Worm (Caenorhabditis elegans) whole organism, young adult: ENCODE data around the gene pas-6.

ENCODE experiments used
- B0261.1 ChIP-seq: sonication (generic microtip); optimal IDR thresholded peaks from 2 replicates; lab custom pipeline; 2016; ENCODE audit warnings: mild to moderate bottlenecking, missing genetic modification characterization, moderate library complexity, missing compliant biosample characterization
- B0336.3 ChIP-seq: fragments of 200-800 bp; sonication (Bioruptor generic); IDR thresholded peaks from 2 replicates; pipeline ENCODE4 v1.3.6; 2022; ENCODE audit warnings: missing genetic modification characterization, missing compliant biosample characterization
- C06A6.2 ChIP-seq: fragments of 200-800 bp; sonication (Bioruptor generic); conservative IDR thresholded peaks from 2 replicates; pipeline ENCODE4 v1.3.6; 2022; ENCODE audit warnings: missing genetic modification characterization, missing compliant biosample characterization
- C17E4.6 ChIP-seq: fragments of 200-800 bp; sonication (Bioruptor generic); IDR thresholded peaks from 2 replicates; pipeline ENCODE4 v1.3.6; 2022; ENCODE audit warnings: missing genetic modification reagents, missing genetic modification characterization, missing compliant biosample characterization
- F37B4.10 ChIP-seq: fragments of 200-800 bp; sonication (Bioruptor generic); IDR thresholded peaks from 2 replicates; pipeline ENCODE4 v1.3.6; 2022; ENCODE audit warnings: missing genetic modification characterization, missing compliant biosample characterization
- Y79H2A.3 ChIP-seq: fragments of 200-800 bp; sonication (Bioruptor generic); conservative IDR thresholded peaks from 2 replicates; pipeline ENCODE4 v1.3.6; 2022; ENCODE audit warnings: missing genetic modification reagents, missing genetic modification characterization, missing compliant biosample characterization
- ZK185.1 ChIP-seq: sonication (generic microtip); optimal IDR thresholded peaks from 2 replicates; lab custom pipeline; 2016; ENCODE audit warnings: mild to moderate bottlenecking, missing genetic modification characterization, missing compliant biosample characterization; ENCODE audit not compliant: poor library complexity, severe bottlenecking
- aptf-2 ChIP-seq: fragments of 200-800 bp; sonication (Bioruptor generic); conservative IDR thresholded peaks from 2 replicates; pipeline ENCODE4 v1.3.6; 2022; ENCODE audit warnings: missing genetic modification reagents, missing genetic modification characterization, missing compliant biosample characterization
- atf-7 ChIP-seq: sonication (generic microtip); optimal IDR thresholded peaks from 2 replicates; lab custom pipeline; 2017; ENCODE audit warnings: mild to moderate bottlenecking, missing genetic modification characterization, missing compliant biosample characterization
- athp-1 ChIP-seq: sonication (generic microtip); optimal IDR thresholded peaks from 2 replicates; lab custom pipeline; 2017; ENCODE audit warnings: mild to moderate bottlenecking, missing genetic modification characterization, missing compliant biosample characterization
- attf-6 ChIP-seq: fragments of 200-800 bp; sonication (Bioruptor generic); IDR thresholded peaks from 2 replicates; pipeline ENCODE4 v1.3.6; 2022; ENCODE audit warnings: missing genetic modification reagents, missing genetic modification characterization, missing compliant biosample characterization
- cebp-1 ChIP-seq, 2 experiments: fragments of 200-800 bp in 1 of 2; sonication (Bioruptor generic) in 1 of 2; sonication (generic microtip) in 1 of 2; IDR thresholded peaks in 1 of 2; optimal IDR thresholded peaks in 1 of 2; 2 replicates each; pipeline versions ENCODE4 v1.3.6 to Lab custom; 2017 to 2022; ENCODE audit warnings: missing compliant biosample characterization in 2 of 2, missing genetic modification characterization in 2 of 2, mild to moderate bottlenecking in 1 of 2, missing genetic modification reagents in 1 of 2, moderate library complexity in 1 of 2
- ceh-58 ChIP-seq: fragments of 200-800 bp; sonication (Bioruptor generic); IDR thresholded peaks from 2 replicates; pipeline ENCODE4 v1.3.6; 2022; ENCODE audit warnings: missing genetic modification characterization, missing compliant biosample characterization
- ceh-79 ChIP-seq: sonication (generic microtip); optimal IDR thresholded peaks from 2 replicates; lab custom pipeline; 2017; ENCODE audit warnings: mild to moderate bottlenecking, missing genetic modification characterization, missing compliant biosample characterization
- chd-7 ChIP-seq: sonication (generic microtip); optimal IDR thresholded peaks from 2 replicates; lab custom pipeline; 2016; ENCODE audit warnings: mild to moderate bottlenecking, missing genetic modification characterization, moderate library complexity, missing compliant biosample characterization
- dox-1 ChIP-seq: fragments of 200-800 bp; sonication (Bioruptor generic); IDR thresholded peaks from 2 replicates; pipeline ENCODE4 v1.3.6; 2022; ENCODE audit warnings: missing genetic modification reagents, missing genetic modification characterization, missing compliant biosample characterization
- efl-1 ChIP-seq: fragments of 150-350 bp; optimal IDR thresholded peaks from 2 replicates; lab custom pipeline; 2014; ENCODE audit warnings: missing biosample characterization, missing genetic modification reagents, missing genetic modification characterization
- gei-17 ChIP-seq: fragments of 200-800 bp; sonication (Bioruptor generic); optimal IDR thresholded peaks from 2 replicates; lab custom pipeline; 2018; ENCODE audit warnings: mild to moderate bottlenecking, missing genetic modification characterization, missing compliant biosample characterization
- him-1 ChIP-seq: sonication (generic microtip); optimal IDR thresholded peaks from 2 replicates; lab custom pipeline; 2016; ENCODE audit warnings: missing genotype, missing genetic modification reagents, missing genetic modification characterization, missing compliant biosample characterization
- hmg-1.2 ChIP-seq: fragments of 200-800 bp; sonication (Bioruptor generic); IDR thresholded peaks from 2 replicates; pipeline ENCODE4 v1.3.6; 2022; ENCODE audit warnings: missing genetic modification reagents, missing genetic modification characterization, missing compliant biosample characterization
- lin-26 ChIP-seq: fragments of 200-800 bp; sonication (Bioruptor generic); IDR thresholded peaks from 2 replicates; pipeline ENCODE4 v1.3.6; 2022; ENCODE audit warnings: missing genetic modification reagents, missing genetic modification characterization, missing compliant biosample characterization
- lin-35 ChIP-seq, 3 experiments: fragments of 150-350 bp in 2 of 3; sonication (generic microtip) in 1 of 3; optimal IDR thresholded peaks; 2 replicates each; lab custom pipeline; 2014 to 2018; ENCODE audit warnings: missing biosample characterization in 3 of 3, missing genetic modification characterization in 3 of 3, missing genetic modification reagents in 3 of 3
- lin-40 ChIP-seq: sonication (generic microtip); optimal IDR thresholded peaks from 2 replicates; lab custom pipeline; 2016; ENCODE audit warnings: missing genetic modification characterization, mild to moderate bottlenecking, missing compliant biosample characterization, missing genotype, missing genetic modification reagents
- lin-54 ChIP-seq: fragments of 200-800 bp; sonication (Bioruptor generic); optimal IDR thresholded peaks from 2 replicates; lab custom pipeline; 2018; ENCODE audit warnings: mild to moderate bottlenecking, missing genetic modification characterization, missing compliant biosample characterization
- lsl-1 ChIP-seq: fragments of 200-800 bp; sonication (Bioruptor generic); optimal IDR thresholded peaks from 2 replicates; lab custom pipeline; 2018; ENCODE audit warnings: mild to moderate bottlenecking, missing genetic modification characterization, moderate library complexity, missing compliant biosample characterization
- madf-3 ChIP-seq: fragments of 200-800 bp; sonication (Bioruptor generic); IDR thresholded peaks from 2 replicates; pipeline ENCODE4 v1.3.6; 2022; ENCODE audit warnings: missing genetic modification reagents, missing genetic modification characterization, missing compliant biosample characterization
- madf-6 ChIP-seq: fragments of 200-800 bp; sonication (Bioruptor generic); IDR thresholded peaks from 2 replicates; pipeline ENCODE4 v1.3.6; 2022; ENCODE audit warnings: missing genetic modification reagents, missing genetic modification characterization, missing compliant biosample characterization
- mel-28 ChIP-seq: sonication (generic microtip); optimal IDR thresholded peaks from 2 replicates; lab custom pipeline; 2016; ENCODE audit warnings: borderline replicate concordance, mild to moderate bottlenecking, missing genetic modification characterization, missing compliant biosample characterization
- mxl-1 ChIP-seq: sonication (generic microtip); optimal IDR thresholded peaks from 2 replicates; lab custom pipeline; 2016; ENCODE audit warnings: missing genetic modification characterization, missing compliant biosample characterization
- nfyb-1 ChIP-seq: fragments of 200-800 bp; sonication (Bioruptor generic); IDR thresholded peaks from 2 replicates; pipeline ENCODE4 v1.3.6; 2022; ENCODE audit warnings: missing genetic modification reagents, missing genetic modification characterization, missing compliant biosample characterization
- nhr-120 ChIP-seq: fragments of 200-800 bp; sonication (Bioruptor generic); IDR thresholded peaks from 2 replicates; pipeline ENCODE4 v1.3.6; 2022; ENCODE audit warnings: missing genetic modification characterization, missing compliant biosample characterization
- nhr-179 ChIP-seq: sonication (generic microtip); optimal IDR thresholded peaks from 2 replicates; lab custom pipeline; 2016; ENCODE audit warnings: mild to moderate bottlenecking, missing genetic modification characterization, missing compliant biosample characterization
- nhr-80 ChIP-seq: sonication (generic microtip); optimal IDR thresholded peaks from 2 replicates; lab custom pipeline; 2016; ENCODE audit warnings: missing genetic modification characterization, missing compliant biosample characterization
- pbrm-1 ChIP-seq: fragments of 200-800 bp; sonication (Bioruptor generic); IDR thresholded peaks from 2 replicates; pipeline ENCODE4 v1.3.6; 2022; ENCODE audit warnings: missing genetic modification reagents, missing genetic modification characterization, missing compliant biosample characterization
- rec-8 ChIP-seq, 2 experiments: sonication (generic microtip); optimal IDR thresholded peaks; 2 replicates each; lab custom pipeline; 2016; ENCODE audit warnings: mild to moderate bottlenecking in 2 of 2, missing genetic modification characterization in 2 of 2, missing genetic modification reagents in 2 of 2, missing genotype in 2 of 2, missing biosample characterization in 1 of 2, missing compliant biosample characterization in 1 of 2, moderate library complexity in 1 of 2
- sdz-38 ChIP-seq: sonication (generic microtip); optimal IDR thresholded peaks from 2 replicates; lab custom pipeline; 2016; ENCODE audit warnings: missing genotype, missing genetic modification characterization, missing compliant biosample characterization
- snpc-1.3 ChIP-seq: sonication (generic microtip); optimal IDR thresholded peaks from 2 replicates; lab custom pipeline; 2017; ENCODE audit warnings: missing genetic modification characterization, mild to moderate bottlenecking, missing compliant biosample characterization, antibody characterized with exemption, moderate library complexity, missing genotype, missing genetic modification reagents; ENCODE audit not compliant: insufficient read depth
- snpc-4 ChIP-seq, 5 experiments: fragments of 150-350 bp in 1 of 5; sonication (generic microtip) in 4 of 5; optimal IDR thresholded peaks; 2 replicates each; lab custom pipeline; 2014 to 2018; ENCODE audit warnings: missing genetic modification characterization in 5 of 5, missing biosample characterization in 3 of 5, antibody characterized with exemption in 2 of 5, mild to moderate bottlenecking in 2 of 5, missing compliant biosample characterization in 2 of 5, missing genotype in 2 of 5, moderate library complexity in 2 of 5, missing genetic modification reagents in 1 of 5
- tbp1 ChIP-seq: fragments of 200-800 bp; sonication (Bioruptor generic); optimal IDR thresholded peaks from 2 replicates; lab custom pipeline; 2018; ENCODE audit warnings: mild to moderate bottlenecking, missing genetic modification characterization, missing compliant biosample characterization
- tlf-1 ChIP-seq: fragments of 200-800 bp; sonication (Bioruptor generic); optimal IDR thresholded peaks from 2 replicates; lab custom pipeline; 2018; ENCODE audit warnings: mild to moderate bottlenecking, missing genetic modification characterization, missing compliant biosample characterization
- zfh-2 ChIP-seq: fragments of 200-800 bp; sonication (Bioruptor generic); conservative IDR thresholded peaks from 2 replicates; pipeline ENCODE4 v1.3.6; 2022; ENCODE audit warnings: missing genetic modification reagents, missing genetic modification characterization, missing compliant biosample characterization
- ztf-26 ChIP-seq: sonication (generic microtip); optimal IDR thresholded peaks from 2 replicates; lab custom pipeline; 2017; ENCODE audit warnings: missing genetic modification characterization, missing compliant biosample characterization
- ztf-3 ChIP-seq: fragments of 200-800 bp; sonication (Bioruptor generic); optimal IDR thresholded peaks from 2 replicates; lab custom pipeline; 2018; ENCODE audit warnings: mild to moderate bottlenecking, missing genetic modification characterization, missing compliant biosample characterization

Gene pas-6

DNA sequence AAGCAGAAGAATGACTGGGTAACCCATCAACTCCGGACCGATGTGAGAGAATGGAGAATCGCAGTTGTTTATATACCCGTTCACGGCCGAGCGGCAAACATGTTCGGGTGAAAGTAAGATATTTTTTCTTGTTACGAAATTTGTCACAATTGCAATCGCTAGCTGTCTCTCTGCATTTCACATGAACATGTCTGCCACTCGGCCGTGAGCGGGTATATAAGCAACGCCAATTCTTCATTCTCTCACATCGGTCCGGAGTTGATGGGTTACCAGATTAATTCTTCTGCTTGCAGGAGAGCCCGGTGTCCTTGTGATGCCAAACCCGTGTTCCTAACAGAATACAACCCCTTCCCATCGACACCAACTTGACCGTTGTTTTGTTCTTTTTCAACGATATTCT lies 2.9 kb upstream of the pas-6 start:
- TF ChIP-seq ztf-3 (GFP tag; lab: Kevin White, UChicago), result no peak
- peak; percentile 71; the same call in 1 of the 2 replicates for TF ChIP-seq cebp-1 (GFP tag; IDR thresholded peaks at IDR 0.05; lab: Robert Waterston, UW)
- peak; percentile 95 for TF ChIP-seq cebp-1 (tag; optimal IDR thresholded peaks at IDR 0.05; lab: Kevin White, UChicago)
- no peak for TF ChIP-seq snpc-1.3 (tag; lab: Kevin White, UChicago)
- peak; percentile 54 for TF ChIP-seq gei-17 (GFP tag; lab: Kevin White, UChicago)
- 0 out of 2 replicates have a peak, but pooled peaks have one; percentile 24 for TF ChIP-seq dox-1 (GFP tag; lab: Robert Waterston, UW)
- peak; percentile 7 for TF ChIP-seq atf-7 (tag; lab: Kevin White, UChicago)
- 0 out of 2 replicates have a peak, but pooled peaks have one; percentile 9 for TF ChIP-seq zfh-2 (GFP tag; lab: Robert Waterston, UW)
- no peak for TF ChIP-seq tlf-1 (GFP tag; lab: Kevin White, UChicago)
- peak; percentile 14 for TF ChIP-seq ZK185.1 (tag; lab: Kevin White, UChicago)
- TF ChIP-seq sdz-38 (tag; lab: Kevin White, UChicago), result no peak
- no peak for TF ChIP-seq ceh-79
- TF ChIP-seq lin-40, result peak; percentile 62
- TF ChIP-seq tbp1 (GFP tag; lab: Kevin White, UChicago), result peak; percentile 53
- peak; percentile 46 for TF ChIP-seq B0261.1 (tag; lab: Kevin White, UChicago)
- TF ChIP-seq snpc-4 (GFP tag; optimal IDR thresholded peaks at IDR 0.05; lab: Kevin White, UChicago), result peak; percentile 81
- TF ChIP-seq snpc-4 (tag; optimal IDR thresholded peaks at IDR 0.05; lab: Kevin White, UChicago), result peak; percentile 86 to 98 (median 96)
- peak; percentile 75 for TF ChIP-seq ztf-26 (tag; lab: Kevin White, UChicago)
- peak; percentile 67 for TF ChIP-seq C06A6.2 (GFP tag; lab: Robert Waterston, UW)
- TF ChIP-seq lin-54 (GFP tag; lab: Kevin White, UChicago), result no peak
- TF ChIP-seq nhr-120, result no peak
- no peak for TF ChIP-seq mel-28 (tag; lab: Kevin White, UChicago)
- TF ChIP-seq nfyb-1 (GFP tag; lab: Robert Waterston, UW), result peak; percentile 71

DNA sequence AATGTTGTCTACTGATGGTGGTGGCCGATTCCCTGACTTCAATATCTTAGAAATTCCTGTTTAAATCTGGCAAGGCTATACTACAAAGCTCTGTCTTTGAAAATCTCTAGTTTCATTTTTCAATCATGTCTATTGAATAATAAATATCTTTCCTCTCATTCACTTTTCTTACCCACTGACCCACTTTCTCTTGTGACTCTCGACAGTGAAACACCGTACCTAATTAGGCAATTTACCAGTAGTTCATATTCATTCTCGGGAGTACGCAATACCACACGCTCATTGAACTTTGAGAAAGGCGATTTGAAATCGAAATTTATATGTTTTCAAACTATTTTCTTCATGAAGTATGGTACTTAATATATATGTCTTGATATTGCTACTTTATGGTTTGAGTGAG lies 690 bp upstream of the pas-6 start, which contains the start of gene CD4.11:
Gene CD4.11 (plus strand): TSS at position 301 of the 400 bp plus-strand sequence.
- TF ChIP-seq zfh-2 (GFP tag; lab: Robert Waterston, UW) (no peak), nhr-179 (tag; lab: Kevin White, UChicago) (no peak), efl-1 (GFP tag; lab: Kevin White, UChicago) (no peak), nhr-80 (tag; lab: Kevin White, UChicago) (no peak)

DNA sequence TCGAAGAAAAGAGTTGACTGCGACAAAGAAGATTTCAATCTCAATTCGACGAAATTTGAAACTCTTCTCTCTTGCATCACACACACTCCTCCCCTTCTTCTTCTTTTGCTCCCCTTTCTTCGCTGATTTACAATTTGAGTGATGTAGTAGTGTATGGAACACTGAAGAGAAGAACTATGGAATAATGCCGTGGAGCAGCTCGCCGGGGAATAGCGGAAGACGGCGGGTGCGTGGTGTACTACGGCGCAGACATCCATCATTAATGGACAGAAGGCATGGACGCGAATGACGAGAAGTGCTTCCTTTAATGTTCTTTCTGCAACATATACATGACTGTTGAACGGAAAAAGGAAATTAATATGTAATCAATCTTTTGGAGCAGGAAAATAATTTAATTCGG lies 1.3 kb downstream of the pas-6 start:
- no peak for TF ChIP-seq Y79H2A.3 (GFP tag; lab: Robert Waterston, UW)
- no peak for TF ChIP-seq nfyb-1 (GFP tag; lab: Robert Waterston, UW)
- TF ChIP-seq lin-26 (GFP tag; lab: Robert Waterston, UW), result peak; percentile 63; the same call in 1 of the 2 replicates
- peak; percentile 22 for TF ChIP-seq lin-54 (GFP tag; lab: Kevin White, UChicago)
- TF ChIP-seq rec-8 (tag; optimal IDR thresholded peaks at IDR 0.05; lab: Kevin White, UChicago), result no peak
- peak; percentile 16 for TF ChIP-seq lsl-1 (GFP tag; lab: Kevin White, UChicago)
- TF ChIP-seq mxl-1 (tag; lab: Kevin White, UChicago), result no peak
- TF ChIP-seq athp-1 (tag; lab: Kevin White, UChicago), result peak; percentile 8
- peak; percentile 44; the same call in 1 of the 2 replicates for TF ChIP-seq attf-6 (GFP tag; lab: Robert Waterston, UW)
- no peak for TF ChIP-seq him-1 (tag; lab: Kevin White, UChicago)
- TF ChIP-seq tbp1 (GFP tag; lab: Kevin White, UChicago), result peak; percentile 2
- TF ChIP-seq aptf-2 (GFP tag; lab: Robert Waterston, UW), result no peak
- TF ChIP-seq tlf-1 (GFP tag; lab: Kevin White, UChicago), result peak; percentile 18
- TF ChIP-seq ceh-58 (GFP tag; lab: Robert Waterston, UW), result 0 out of 2 replicates have a peak, but pooled peaks have one; percentile 82
- no peak for TF ChIP-seq cebp-1 (GFP tag; IDR thresholded peaks at IDR 0.05; lab: Robert Waterston, UW)
- peak; percentile 19 for TF ChIP-seq cebp-1 (tag; optimal IDR thresholded peaks at IDR 0.05; lab: Kevin White, UChicago)
- TF ChIP-seq madf-3, result 0 out of 2 replicates have a peak, but pooled peaks have one; percentile 73
- TF ChIP-seq chd-7 (tag; lab: Kevin White, UChicago), result no peak
- no peak for TF ChIP-seq lin-35 (GFP tag; optimal IDR thresholded peaks at IDR 0.05; lab: Kevin White, UChicago)
- no peak for TF ChIP-seq F37B4.10 (GFP tag; lab: Robert Waterston, UW)
- 0 out of 2 replicates have a peak, but pooled peaks have one; percentile 13 for TF ChIP-seq hmg-1.2 (GFP tag; lab: Robert Waterston, UW)
- TF ChIP-seq C17E4.6 (GFP tag; lab: Robert Waterston, UW), result no peak
- peak; percentile 75 for TF ChIP-seq B0336.3
- peak; percentile 70 for TF ChIP-seq pbrm-1 (GFP tag; lab: Robert Waterston, UW)
- TF ChIP-seq madf-6 (GFP tag; lab: Robert Waterston, UW), result peak; percentile 56
